Worm (Caenorhabditis elegans): ENCODE measurements around the gene tmem-258.
A peak's percentile ranks its signal among the peaks of the same experiment; 100 is the strongest.

tmem-258 gene

ce11 chrV:7076161-7076560, 13.2 kb downstream of the tmem-258 start:
- TF ChIP-seq nhr-20 (tag; optimal IDR thresholded peaks at IDR 0.05) = no peak
- TF ChIP-seq nhr-71 (tag; optimal IDR thresholded peaks at IDR 0.05) = peak; percentile 12
- no peak for TF ChIP-seq efl-1 (optimal IDR thresholded peaks at IDR 0.05)
- peak in 1 of 2 experiments; percentile 88 for TF ChIP-seq efl-1 (GFP tag; optimal IDR thresholded peaks at IDR 0.05 in 1 of 2)
- TF ChIP-seq lin-35 (GFP tag; optimal IDR thresholded peaks at IDR 0.05) = peak in 1 of 2 experiments; percentile 30
- TF ChIP-seq elt-2 (tag; optimal IDR thresholded peaks at IDR 0.05) = peak; percentile 57
- no peak for TF ChIP-seq nhr-11 (tag; optimal IDR thresholded peaks at IDR 0.05)
- peak; percentile 13 for TF ChIP-seq jun-1 (tag; optimal IDR thresholded peaks at IDR 0.05)

DNA sequence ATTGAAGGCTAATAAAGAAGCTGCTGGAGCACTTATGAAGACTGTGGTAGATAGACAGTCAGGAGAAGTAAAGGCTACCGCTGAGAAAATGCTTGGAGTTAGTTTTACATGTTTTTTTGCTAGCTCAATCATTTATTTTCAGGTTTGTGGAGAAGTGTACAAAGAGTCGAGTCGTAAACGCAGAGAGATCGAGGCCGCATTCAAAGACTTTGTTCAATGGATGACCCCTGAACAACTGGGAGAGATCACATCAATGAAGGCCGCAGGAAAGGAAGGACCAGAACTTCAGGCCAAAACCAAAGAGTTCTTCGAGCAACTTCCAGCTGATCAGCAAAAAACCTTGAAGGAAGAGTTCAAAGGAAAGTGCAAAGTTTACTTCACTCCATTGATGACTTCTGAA, 15.8 kb downstream of the tmem-258 start:
- TF ChIP-seq ceh-8 (GFP tag; optimal IDR thresholded peaks at IDR 0.05) = no peak
- TF ChIP-seq fkh-4 (tag; optimal IDR thresholded peaks at IDR 0.05; ENCODE audit: borderline replicate concordance) = no peak
- no peak for TF ChIP-seq snu-23 (GFP tag; optimal IDR thresholded peaks at IDR 0.05)
- no peak for TF ChIP-seq aly-2 (tag; optimal IDR thresholded peaks at IDR 0.05)
- no peak for TF ChIP-seq lin-39 (tag; optimal IDR thresholded peaks at IDR 0.05)

- TF ChIP-seq C34B4.2 (tag; optimal IDR thresholded peaks at IDR 0.05) = no peak
- TF ChIP-seq nhr-11 (tag; optimal IDR thresholded peaks at IDR 0.05) = no peak
- TF ChIP-seq nhr-84 (tag; optimal IDR thresholded peaks at IDR 0.05) = no peak
- no peak for TF ChIP-seq nhr-19 (GFP tag; conservative IDR thresholded peaks at IDR 0.05)
- TF ChIP-seq fkh-8 (tag; optimal IDR thresholded peaks at IDR 0.05) = no peak
- TF ChIP-seq nhr-47 (tag; optimal IDR thresholded peaks at IDR 0.05) = no peak
- no peak for TF ChIP-seq lir-3 (tag; optimal IDR thresholded peaks at IDR 0.05; ENCODE audit: poor library complexity)
Measured at ce11 chrV:7079388-7079787, 16.4 kb downstream of the tmem-258 start.

DNA sequence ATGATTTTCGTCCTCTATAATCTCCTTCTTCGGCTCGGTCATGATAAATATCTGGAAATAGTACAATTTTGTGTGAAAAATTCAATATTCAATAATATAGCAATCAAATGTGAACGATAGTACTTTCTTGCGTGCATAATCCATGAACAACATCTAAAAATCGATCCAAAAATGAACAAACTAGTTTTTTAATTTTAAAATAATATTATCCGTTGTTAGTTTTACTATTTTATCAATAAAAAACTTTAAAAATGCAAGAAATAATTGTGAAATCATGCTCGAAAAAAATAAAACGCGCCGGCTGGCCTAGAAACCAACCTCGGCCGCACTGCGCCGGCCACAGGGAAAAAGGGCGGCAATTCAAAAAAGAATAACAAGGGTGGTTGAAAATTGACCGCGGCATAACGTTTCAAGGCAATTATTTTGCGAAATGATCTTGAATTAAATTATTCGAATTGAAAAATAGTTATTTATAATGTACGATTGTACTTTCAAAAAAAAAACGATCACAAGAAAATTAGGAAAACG, 21.7 kb downstream of the tmem-258 start, which contains the start of gene mys-1:
Gene mys-1 (minus strand): TSS at position 51 of the 528 bp plus-strand sequence.
- TF ChIP-seq mef-2 (tag; optimal IDR thresholded peaks at IDR 0.05) (no peak), ces-1 (GFP tag; optimal IDR thresholded peaks at IDR 0.05) (no peak), vab-15 (tag; optimal IDR thresholded peaks at IDR 0.05) (no peak), tbx-2 (tag; optimal IDR thresholded peaks at IDR 0.05) (peak; percentile 84), nhr-84 (tag; optimal IDR thresholded peaks at IDR 0.05) (no peak), ztf-11 (tag; optimal IDR thresholded peaks at IDR 0.05) (peak in 1 of 2 experiments; percentile 81), nhr-71 (tag; optimal IDR thresholded peaks at IDR 0.05) (peak; percentile 83), jun-1 (tag; optimal IDR thresholded peaks at IDR 0.05) (peak; percentile 10), ceh-90 (tag; optimal IDR thresholded peaks at IDR 0.05) (peak; percentile 89), nhr-28 (tag; optimal IDR thresholded peaks at IDR 0.05) (no peak), ama-1 (optimal IDR thresholded peaks at IDR 0.05) (no peak), nhr-237 (tag; optimal IDR thresholded peaks at IDR 0.05) (no peak), hlh-4 (tag; optimal IDR thresholded peaks at IDR 0.05) (no peak), rnt-1 (tag; optimal IDR thresholded peaks at IDR 0.05) (peak; percentile 97), fkh-10 (GFP tag; optimal IDR thresholded peaks at IDR 0.05) (no peak), ets-5 (GFP tag; IDR thresholded peaks at IDR 0.05) (no peak), hpl-2 (GFP tag; optimal IDR thresholded peaks at IDR 0.05) (no peak), nhr-85 (tag) (peak; percentile 88), pax-3 (tag; optimal IDR thresholded peaks at IDR 0.05) (peak; percentile 78), tlp-1 (tag; optimal IDR thresholded peaks at IDR 0.05) (no peak), grh-1 (GFP tag; IDR thresholded peaks at IDR 0.05) (no peak), ceh-8 (GFP tag; optimal IDR thresholded peaks at IDR 0.05) (peak; percentile 36), elt-3 (tag; optimal IDR thresholded peaks at IDR 0.05) (no peak), fkh-8 (tag; optimal IDR thresholded peaks at IDR 0.05) (peak; percentile 52), nhr-77 (tag; optimal IDR thresholded peaks at IDR 0.05) (no peak), unc-86 (tag; optimal IDR thresholded peaks at IDR 0.05) (peak; percentile 59), alr-1 (tag; optimal IDR thresholded peaks at IDR 0.05; ENCODE audit: borderline replicate concordance) (no peak), C04F5.9 (tag; optimal IDR thresholded peaks at IDR 0.05) (peak; percentile 39), unc-130 (tag; optimal IDR thresholded peaks at IDR 0.05) (no peak), sptf-1 (tag; optimal IDR thresholded peaks at IDR 0.05) (no peak), sup-37 (GFP tag; optimal IDR thresholded peaks at IDR 0.05) (no peak), lin-14 (GFP tag; optimal IDR thresholded peaks at IDR 0.05) (peak; percentile 72), blmp-1 (tag; optimal IDR thresholded peaks at IDR 0.05) (no peak), nhr-20 (tag; optimal IDR thresholded peaks at IDR 0.05) (peak; percentile 83)

Measured in whole organism, L1 larva.